Fruit fly (Drosophila melanogaster): ENCODE data around the gene spartin.

spartin gene

dm6 chr3R:4632639-4633038 lies 22.0 kb upstream of the spartin start:
- peak; percentile 84 for TF ChIP-seq CTCF (GFP tag; optimal IDR thresholded peaks at IDR 0.05)
- 0 out of 3 replicates have a peak, but pooled peaks have one; percentile 34 for TF ChIP-seq CG2199 (GFP tag; IDR thresholded peaks at IDR 0.05)
- no peak for TF ChIP-seq CG18764 (GFP tag; optimal IDR thresholded peaks at IDR 0.05)
- TF ChIP-seq Fer2 (tag; optimal IDR thresholded peaks at IDR 0.05) = no peak
- TF ChIP-seq zen (tag; optimal IDR thresholded peaks at IDR 0.05) = peak; percentile 57
- 0 out of 3 replicates have a peak, but pooled peaks have one; percentile 6 for TF ChIP-seq C15 (GFP tag; IDR thresholded peaks at IDR 0.05)

- TF ChIP-seq her (GFP tag; optimal IDR thresholded peaks at IDR 0.05) (no peak), nom (GFP tag; optimal IDR thresholded peaks at IDR 0.05) (no peak), CG14860 (GFP tag; IDR thresholded peaks at IDR 0.05; ENCODE audit: partially characterized antibody) (no peak), Antp (GFP tag; optimal IDR thresholded peaks at IDR 0.05) (no peak), zen (tag; optimal IDR thresholded peaks at IDR 0.05) (peak; percentile 93), BEAF-32 (GFP tag; optimal IDR thresholded peaks at IDR 0.05) (no peak), CG2712 (tag; optimal IDR thresholded peaks at IDR 0.05) (no peak), NC2β (GFP tag; optimal IDR thresholded peaks at IDR 0.05) (no peak), nerfin-1 (tag; optimal IDR thresholded peaks at IDR 0.05) (no peak), z (GFP tag; IDR thresholded peaks at IDR 0.05) (no peak), CG18011 (GFP tag; optimal IDR thresholded peaks at IDR 0.05) (no peak), org-1 (GFP tag; optimal IDR thresholded peaks at IDR 0.05) (no peak), CG10654 (GFP tag; optimal IDR thresholded peaks at IDR 0.05) (no peak), Sox100B (GFP tag; optimal IDR thresholded peaks at IDR 0.05) (no peak), Blimp-1 (GFP tag; optimal IDR thresholded peaks at IDR 0.05) (no peak), ci (GFP tag; IDR thresholded peaks at IDR 0.05) (no peak), lmd (GFP tag; IDR thresholded peaks at IDR 0.05) (no peak), CG14441 (GFP tag; IDR thresholded peaks at IDR 0.05) (no peak), ems (GFP tag; optimal IDR thresholded peaks at IDR 0.05) (no peak), CG8478 (optimal IDR thresholded peaks at IDR 0.05) (no peak), CG18262 (tag; optimal IDR thresholded peaks at IDR 0.05) (no peak), tll (GFP tag; optimal IDR thresholded peaks at IDR 0.05) (peak in 1 of 2 experiments; percentile 63), CG6791 (GFP tag; IDR thresholded peaks at IDR 0.05; ENCODE audit: partially characterized antibody) (0 out of 3 replicates have a peak, but pooled peaks have one; percentile 13), Neu2 (GFP tag; optimal IDR thresholded peaks at IDR 0.05; ENCODE audit: borderline replicate concordance) (peak; percentile 81)
Observed at dm6 chr3R:4634337-4634914, 20.2 kb upstream of the spartin start.

dm6 chr3R:4640546-4641253 lies 13.9 kb upstream of the spartin start:
- TF ChIP-seq yki (optimal IDR thresholded peaks at IDR 0.05) = no peak
- TF ChIP-seq CG6791 (GFP tag; IDR thresholded peaks at IDR 0.05; ENCODE audit: partially characterized antibody) = 0 out of 3 replicates have a peak, but pooled peaks have one; percentile 7
- peak; percentile 80 for TF ChIP-seq grau (tag; optimal IDR thresholded peaks at IDR 0.05)
- no peak for TF ChIP-seq cato (GFP tag; optimal IDR thresholded peaks at IDR 0.05; ENCODE audit: borderline replicate concordance)
- peak; percentile 12 for TF ChIP-seq CG12769 (tag; optimal IDR thresholded peaks at IDR 0.05)
- TF ChIP-seq CG6813 (GFP tag; optimal IDR thresholded peaks at IDR 0.05) = no peak
- peak in 1 of 2 experiments; percentile 31 for TF ChIP-seq Eip74EF (GFP tag; optimal IDR thresholded peaks at IDR 0.05)
- no peak for TF ChIP-seq sqz (GFP tag; optimal IDR thresholded peaks at IDR 0.05)
- TF ChIP-seq Abd-B (GFP tag; optimal IDR thresholded peaks at IDR 0.05) = no peak
- no peak for TF ChIP-seq Spps (tag; optimal IDR thresholded peaks at IDR 0.05)
- TF ChIP-seq CG1024 (GFP tag; IDR thresholded peaks at IDR 0.05) = no peak
- TF ChIP-seq maf-S (GFP tag; optimal IDR thresholded peaks at IDR 0.05) = no peak
- TF ChIP-seq H2.0 (GFP tag; IDR thresholded peaks at IDR 0.05) = no peak
- 0 out of 4 replicates have a peak, but pooled peaks have one; percentile 60 for TF ChIP-seq chinmo (GFP tag; IDR thresholded peaks at IDR 0.05; ENCODE audit: partially characterized antibody)
- no peak for TF ChIP-seq CG17802 (tag; optimal IDR thresholded peaks at IDR 0.05)
- no peak for TF ChIP-seq CG9215 (GFP tag; IDR thresholded peaks at IDR 0.05)
- TF ChIP-seq croc (GFP tag; conservative IDR thresholded peaks at IDR 0.05) = no peak
- TF ChIP-seq D19B (GFP tag; optimal IDR thresholded peaks at IDR 0.05) = peak; percentile 62
- TF ChIP-seq cg (GFP tag; optimal IDR thresholded peaks at IDR 0.05) = peak; percentile 88

All from whole organism, embryonic.